Worm (Caenorhabditis elegans): ENCODE data around the gene Y46D2A.1.
"Not testable (repeated sequence)": the region's sequence is repeated elsewhere in the genome, so short reads cannot be mapped to it uniquely, and the experiment has no call there.

The Y46D2A.1 gene

ce11 chrII:3322257-3322656, at the start of gene Y46D2A.1:
Gene Y46D2A.1, plus strand, starts transcription at chrII:3322557.
- TF ChIP-seq W03F9.2 (tag; optimal IDR thresholded peaks at IDR 0.05) (no peak), him-1 (tag; optimal IDR thresholded peaks at IDR 0.05) (no peak), dao-5 (tag; optimal IDR thresholded peaks at IDR 0.05) (no peak)

- no peak for TF ChIP-seq him-1 (tag; optimal IDR thresholded peaks at IDR 0.05)
- no peak for TF ChIP-seq dao-5 (tag; optimal IDR thresholded peaks at IDR 0.05)
- TF ChIP-seq W03F9.2 (tag; optimal IDR thresholded peaks at IDR 0.05), result no peak
Measured at ce11 chrII:3274923-3275322, 47.4 kb upstream of the Y46D2A.1 start, which contains the start of gene F02E11.3. Gene F02E11.3, minus strand, starts transcription at chrII:3275023.

- TF ChIP-seq dao-5 (tag; optimal IDR thresholded peaks at IDR 0.05) (no peak), him-1 (tag; optimal IDR thresholded peaks at IDR 0.05) (no peak), W03F9.2 (tag; optimal IDR thresholded peaks at IDR 0.05) (no peak)
Measured at ce11 chrII:3277686-3278085, 44.7 kb upstream of the Y46D2A.1 start, which contains the start of gene F02E11.4. Gene F02E11.4, minus strand, starts transcription at chrII:3277786.

ce11 chrII:3278634-3279033, 43.7 kb upstream of the Y46D2A.1 start, which contains the start of gene wht-4:
Gene wht-4, plus strand, starts transcription at chrII:3278934.
- TF ChIP-seq him-1 (tag; optimal IDR thresholded peaks at IDR 0.05) (no peak), dao-5 (tag; optimal IDR thresholded peaks at IDR 0.05) (no peak), W03F9.2 (tag; optimal IDR thresholded peaks at IDR 0.05) (no peak)

ce11 chrII:3282353-3282752, 40.0 kb upstream of the Y46D2A.1 start, which contains the start of gene nep-13:
Gene nep-13, plus strand, starts transcription at chrII:3282653.
- TF ChIP-seq W03F9.2 (tag; optimal IDR thresholded peaks at IDR 0.05) (no peak), dao-5 (tag; optimal IDR thresholded peaks at IDR 0.05) (no peak)

ce11 chrII:3284558-3284957, 37.8 kb upstream of the Y46D2A.1 start, which contains the start of gene scl-15:
Gene scl-15, minus strand, starts transcription at chrII:3284658.
- TF ChIP-seq dao-5 (tag; optimal IDR thresholded peaks at IDR 0.05), result no peak
- TF ChIP-seq him-1 (tag; optimal IDR thresholded peaks at IDR 0.05), result no peak
- TF ChIP-seq W03F9.2 (tag; optimal IDR thresholded peaks at IDR 0.05), result no peak

ce11 chrII:3287073-3287472, 35.3 kb upstream of the Y46D2A.1 start, which contains the start of gene sri-63:
Gene sri-63, plus strand, starts transcription at chrII:3287373.
- no peak for TF ChIP-seq him-1 (tag; optimal IDR thresholded peaks at IDR 0.05)

- TF ChIP-seq W03F9.2, him-1, dao-5 (tag; optimal IDR thresholded peaks at IDR 0.05): not testable (repeated sequence)
Measured at ce11 chrII:3290544-3290943, 31.8 kb upstream of the Y46D2A.1 start, which contains the start of gene F39E9.14. Gene F39E9.14, minus strand, starts transcription at chrII:3290644.

ce11 chrII:3295193-3295592, 27.2 kb upstream of the Y46D2A.1 start, which contains the start of gene btb-17:
Gene btb-17, plus strand, starts transcription at chrII:3295405.
- TF ChIP-seq dao-5 (tag; optimal IDR thresholded peaks at IDR 0.05) (no peak), him-1 (tag; optimal IDR thresholded peaks at IDR 0.05) (no peak), W03F9.2 (tag; optimal IDR thresholded peaks at IDR 0.05) (no peak)

ce11 chrII:3296644-3297043, 25.7 kb upstream of the Y46D2A.1 start, which contains the start of gene btb-16:
Gene btb-16, plus strand, starts transcription at chrII:3296883.
- no peak for TF ChIP-seq dao-5 (tag; optimal IDR thresholded peaks at IDR 0.05)
- TF ChIP-seq W03F9.2 (tag; optimal IDR thresholded peaks at IDR 0.05), result no peak
- TF ChIP-seq him-1 (tag; optimal IDR thresholded peaks at IDR 0.05), result no peak

- no peak for TF ChIP-seq dao-5 (tag; optimal IDR thresholded peaks at IDR 0.05)
- TF ChIP-seq W03F9.2 (tag; optimal IDR thresholded peaks at IDR 0.05), result no peak
- no peak for TF ChIP-seq him-1 (tag; optimal IDR thresholded peaks at IDR 0.05)
Measured at ce11 chrII:3297914-3298313, 24.4 kb upstream of the Y46D2A.1 start, which contains the start of gene btb-18. Gene btb-18, plus strand, starts transcription at chrII:3298214.

ce11 chrII:3299457-3299856, 22.9 kb upstream of the Y46D2A.1 start, which contains the start of gene btb-22:
Gene btb-22, plus strand, starts transcription at chrII:3299757.
- TF ChIP-seq W03F9.2 (tag; optimal IDR thresholded peaks at IDR 0.05) (no peak), dao-5 (tag; optimal IDR thresholded peaks at IDR 0.05) (no peak)

- TF ChIP-seq dao-5 (tag; optimal IDR thresholded peaks at IDR 0.05) (no peak), W03F9.2 (tag; optimal IDR thresholded peaks at IDR 0.05) (no peak), him-1 (tag; optimal IDR thresholded peaks at IDR 0.05) (no peak)
Measured at ce11 chrII:3303582-3303981, 18.8 kb upstream of the Y46D2A.1 start.

- no peak for TF ChIP-seq dao-5 (tag; optimal IDR thresholded peaks at IDR 0.05)
- TF ChIP-seq him-1 (tag; optimal IDR thresholded peaks at IDR 0.05), result no peak
- no peak for TF ChIP-seq W03F9.2 (tag; optimal IDR thresholded peaks at IDR 0.05)
Measured at ce11 chrII:3310957-3311657, 11.2 kb upstream of the Y46D2A.1 start.

Data from whole organism, L4/young adult.